Worm (Caenorhabditis elegans): Measurements from ENCODE around the gene mrps-11.

mrps-11 gene

ce11 chrV:12443754-12444153 lies 50.7 kb downstream of the mrps-11 start, which contains the start of gene pals-39:
Gene pals-39 (minus strand): TSS chrV:12443854.
- TF ChIP-seq nhr-129 (tag; optimal IDR thresholded peaks at IDR 0.05), result no peak
- no peak for TF ChIP-seq dmd-4 (tag; optimal IDR thresholded peaks at IDR 0.05)
- TF ChIP-seq mab-5 (tag; optimal IDR thresholded peaks at IDR 0.05), result no peak
- peak; percentile 21 for TF ChIP-seq fos-1 (tag; optimal IDR thresholded peaks at IDR 0.05)
- TF ChIP-seq unc-39 (tag; optimal IDR thresholded peaks at IDR 0.05), result no peak
- no peak for TF ChIP-seq ceh-82 (tag; optimal IDR thresholded peaks at IDR 0.05)

Data from whole organism, L2 larva.